Fruit fly (Drosophila melanogaster): Measurements from ENCODE around the gene TfAP-2.

DNA sequence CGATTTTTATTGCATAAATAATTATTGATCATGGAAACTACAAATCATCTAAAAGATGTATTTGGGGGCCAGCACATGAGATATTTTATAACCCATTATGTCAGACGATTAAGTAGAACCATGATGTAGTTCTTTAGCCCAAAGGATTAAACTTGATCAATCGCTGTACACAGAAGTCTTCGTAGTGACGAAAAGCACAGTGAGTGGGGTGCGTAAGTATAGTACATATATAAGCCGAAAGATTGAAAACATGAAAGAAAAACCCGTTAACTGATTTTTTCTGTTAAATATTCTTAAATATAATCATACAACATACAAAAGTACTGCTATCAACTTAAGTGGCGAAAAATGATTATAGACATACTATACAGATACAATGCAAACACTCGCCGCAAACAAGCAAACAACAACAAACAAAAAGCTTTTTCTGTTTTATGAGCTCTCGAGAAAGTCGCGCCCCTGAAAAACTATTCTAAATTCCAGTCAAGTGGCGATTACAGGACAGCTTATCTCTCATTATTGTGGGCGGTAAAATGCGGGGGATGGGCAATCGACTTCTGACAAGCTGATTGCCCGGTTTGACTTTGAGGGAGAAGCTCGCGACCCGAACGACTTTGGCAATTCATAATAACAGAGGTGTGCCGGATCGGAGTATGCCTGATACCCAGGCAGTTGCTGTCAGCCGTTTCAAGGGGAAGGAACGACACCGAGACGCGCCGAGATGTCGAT lies 49.8 kb downstream of the TfAP-2 start, which contains the start of gene CG32444:
- TF ChIP-seq pan (optimal IDR thresholded peaks at IDR 0.05) (no peak), Dll (optimal IDR thresholded peaks at IDR 0.05) (no peak), psq (optimal IDR thresholded peaks at IDR 0.05) (no peak)
